Worm (Caenorhabditis elegans): Measurements from ENCODE around the gene W03B1.5.

DNA sequence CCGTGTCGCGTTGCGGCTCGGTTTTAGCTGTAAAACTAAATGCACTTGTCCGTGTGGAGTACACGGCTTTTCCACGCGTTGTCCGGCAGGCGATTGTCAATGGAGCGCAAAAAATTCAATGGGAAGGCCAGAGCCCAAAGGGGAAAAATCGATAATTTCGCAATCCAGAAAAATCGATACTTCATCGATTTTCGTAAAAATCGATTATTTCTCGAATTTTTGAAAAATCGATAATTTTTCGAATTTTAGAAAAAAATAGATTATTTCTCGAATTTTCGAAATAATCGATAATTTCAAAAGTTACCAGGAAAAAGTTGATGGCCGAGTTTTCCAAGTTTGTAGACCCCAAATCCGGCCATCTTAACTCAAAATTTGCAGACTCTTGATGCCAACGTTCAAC lies 28.8 kb upstream of the W03B1.5 start:
- TF ChIP-seq elt-3 (tag; optimal IDR thresholded peaks at IDR 0.05) = no peak
- no peak for TF ChIP-seq unc-62 (GFP tag; optimal IDR thresholded peaks at IDR 0.05)
- no peak for TF ChIP-seq pha-4 (tag; optimal IDR thresholded peaks at IDR 0.05)
- TF ChIP-seq sptf-1 (tag; optimal IDR thresholded peaks at IDR 0.05) = no peak
- TF ChIP-seq mep-1 (tag; optimal IDR thresholded peaks at IDR 0.05) = no peak
- TF ChIP-seq nhr-237 (tag; optimal IDR thresholded peaks at IDR 0.05) = no peak
- TF ChIP-seq flh-1 (GFP tag; optimal IDR thresholded peaks at IDR 0.05) = no peak
- TF ChIP-seq ztf-11 (tag; optimal IDR thresholded peaks at IDR 0.05) = no peak
- TF ChIP-seq lin-13 (tag; optimal IDR thresholded peaks at IDR 0.05) = no peak
- TF ChIP-seq ces-1 (GFP tag; optimal IDR thresholded peaks at IDR 0.05) = no peak
- no peak for TF ChIP-seq nhr-76 (tag; optimal IDR thresholded peaks at IDR 0.05)

All from whole organism, mixed stage, embryonic.